Worm (Caenorhabditis elegans) whole organism, L4/young adult: ENCODE data around the gene F26A1.8.

Source experiments
- W03F9.2 ChIP-seq: fragments of 150-350 bp; optimal IDR thresholded peaks from 2 replicates; lab custom pipeline; 2014; ENCODE audit warnings: missing biosample characterization, missing genetic modification characterization
- dao-5 ChIP-seq: sonication (generic microtip); optimal IDR thresholded peaks from 2 replicates; lab custom pipeline; 2016; ENCODE audit warnings: missing genotype, missing genetic modification characterization, moderate library complexity, missing compliant biosample characterization
- him-1 ChIP-seq: sonication (generic microtip); optimal IDR thresholded peaks from 2 replicates; lab custom pipeline; 2016; ENCODE audit warnings: missing genotype, missing genetic modification reagents, missing genetic modification characterization, missing compliant biosample characterization

DNA sequence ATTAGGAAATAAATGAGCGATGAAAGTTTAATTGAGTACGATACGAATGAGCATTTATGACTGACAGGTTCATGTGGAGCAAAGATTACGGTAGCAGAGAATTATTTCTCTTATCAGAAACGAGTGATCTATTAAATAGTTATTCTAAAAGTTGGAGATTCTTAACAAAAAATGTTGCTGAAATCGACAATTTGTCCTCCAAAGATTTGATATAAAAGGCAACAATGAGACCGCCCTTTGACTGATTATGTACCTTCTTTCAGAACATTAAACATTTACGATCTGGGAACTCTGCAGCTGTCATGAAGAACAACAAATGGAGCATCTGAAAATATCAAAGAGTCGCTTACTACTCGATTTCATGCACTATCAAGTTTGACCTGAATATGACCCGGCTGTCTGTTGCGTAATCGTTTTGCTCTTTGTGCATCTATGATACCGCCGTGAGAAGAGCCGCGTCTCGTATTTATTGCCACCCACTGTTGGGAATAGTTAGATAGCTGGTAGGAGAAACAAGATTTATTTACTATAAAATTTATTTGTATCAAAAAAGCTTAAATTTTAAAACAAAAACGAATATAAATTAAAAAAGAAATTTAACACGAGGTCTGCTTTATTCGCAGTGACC is 12.4 kb downstream of the F26A1.8 start, which contains the start of gene pal-1:
- no peak for TF ChIP-seq dao-5
- TF ChIP-seq W03F9.2 (tag; lab: Kevin White, UChicago): no peak
- TF ChIP-seq him-1: no peak
